Fruit fly (Drosophila melanogaster): Measurements from ENCODE around the gene ACXC.

The ACXC gene

DNA sequence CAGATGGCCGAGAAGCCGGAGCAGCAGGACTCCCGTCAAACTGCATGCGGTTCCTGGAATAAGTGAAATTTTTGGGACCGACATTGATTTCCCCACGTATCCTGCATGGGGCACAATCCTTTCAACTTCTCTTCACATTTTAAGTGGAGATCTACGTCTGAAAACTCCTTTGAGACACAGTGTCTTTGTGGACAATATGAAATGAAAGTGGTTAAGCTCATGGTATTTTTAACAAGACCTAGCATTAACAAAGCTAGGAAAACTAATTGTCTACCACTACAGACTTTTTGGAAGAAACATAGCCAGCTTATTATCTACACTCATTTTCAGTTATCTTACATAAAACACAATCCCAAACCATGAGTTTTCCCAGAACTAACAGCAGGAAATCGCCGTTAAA lies at the start of gene ACXC:
TSS of gene ACXC (plus strand) at position 301 of the 400 bp plus-strand sequence.
- no peak for TF ChIP-seq CG8478 (optimal IDR thresholded peaks at IDR 0.05)
- no peak for TF ChIP-seq CTCF (optimal IDR thresholded peaks at IDR 0.05)

DNA sequence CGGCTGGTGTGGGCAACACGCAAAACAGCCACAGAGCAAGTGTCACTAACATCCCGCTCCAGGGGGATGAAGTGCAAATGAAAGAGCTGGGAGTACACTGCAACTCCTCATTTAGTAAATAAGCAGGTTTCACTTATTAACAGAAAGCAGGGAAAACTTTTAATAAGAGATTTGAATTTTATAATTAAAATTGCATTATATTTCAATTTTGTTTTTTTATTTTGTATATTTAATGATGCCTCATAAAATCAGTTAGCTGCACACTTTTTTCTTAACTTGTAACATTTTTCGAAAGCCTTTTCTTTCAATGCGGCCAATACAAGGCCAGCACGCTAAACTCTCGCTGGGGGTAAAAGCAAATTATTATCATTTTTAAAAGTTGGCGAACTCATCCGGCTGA lies 44.8 kb upstream of the ACXC start:
- TF ChIP-seq CG8478 (optimal IDR thresholded peaks at IDR 0.05), result no peak
- no peak for TF ChIP-seq CTCF (optimal IDR thresholded peaks at IDR 0.05)

dm6 chr2L:12880429-12880828 lies 31.9 kb upstream of the ACXC start:
- TF ChIP-seq CTCF (optimal IDR thresholded peaks at IDR 0.05), result peak; percentile 73 to 75
- TF ChIP-seq CG8478 (optimal IDR thresholded peaks at IDR 0.05), result no peak

DNA sequence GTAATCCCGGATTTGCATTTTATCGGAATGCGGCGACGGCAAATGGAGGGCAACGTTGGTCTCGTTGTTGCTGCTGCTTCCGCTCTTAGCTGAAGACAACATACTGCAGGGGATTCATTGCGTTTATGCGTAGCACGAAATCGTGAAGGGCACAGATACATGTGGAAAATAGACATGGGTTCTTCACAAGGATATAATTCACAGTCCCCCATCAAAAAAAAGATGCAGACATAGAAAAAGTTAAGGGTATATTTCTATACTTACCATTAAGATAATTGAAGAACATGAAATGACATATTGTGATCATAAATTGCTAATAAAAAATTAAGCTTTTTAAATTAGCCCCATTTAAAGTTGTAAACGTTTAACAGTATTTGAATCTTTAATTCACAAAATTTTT lies 20.7 kb upstream of the ACXC start:
- no peak for TF ChIP-seq CTCF (optimal IDR thresholded peaks at IDR 0.05)
- no peak for TF ChIP-seq CG8478 (optimal IDR thresholded peaks at IDR 0.05)

- TF ChIP-seq CG8478 (optimal IDR thresholded peaks at IDR 0.05) (no peak), CTCF (optimal IDR thresholded peaks at IDR 0.05) (no peak)
Observed at dm6 chr2L:12916514-12916913, 4.2 kb downstream of the ACXC start, which contains the start of gene ACXB. Gene ACXB, plus strand, starts transcription at chr2L:12916814.

dm6 chr2L:12920791-12921190 lies 8.5 kb downstream of the ACXC start, which contains the start of gene ACXA:
Gene ACXA, plus strand, starts transcription at chr2L:12921091.
- TF ChIP-seq CTCF (optimal IDR thresholded peaks at IDR 0.05) (no peak), CG8478 (optimal IDR thresholded peaks at IDR 0.05) (no peak)

- TF ChIP-seq CG8478 (optimal IDR thresholded peaks at IDR 0.05), result no peak
Observed at dm6 chr2L:12925311-12925710, 13.0 kb downstream of the ACXC start, which contains the start of gene ACXE. Gene ACXE, plus strand, starts transcription at chr2L:12925611.

dm6 chr2L:12932996-12933395 lies 20.7 kb downstream of the ACXC start:
- TF ChIP-seq CG8478 (optimal IDR thresholded peaks at IDR 0.05) (no peak), CTCF (optimal IDR thresholded peaks at IDR 0.05) (no peak)

- TF ChIP-seq CG8478 (optimal IDR thresholded peaks at IDR 0.05), result no peak
- TF ChIP-seq CTCF (optimal IDR thresholded peaks at IDR 0.05), result no peak
Observed at dm6 chr2L:12950682-12951081, 38.4 kb downstream of the ACXC start.

DNA sequence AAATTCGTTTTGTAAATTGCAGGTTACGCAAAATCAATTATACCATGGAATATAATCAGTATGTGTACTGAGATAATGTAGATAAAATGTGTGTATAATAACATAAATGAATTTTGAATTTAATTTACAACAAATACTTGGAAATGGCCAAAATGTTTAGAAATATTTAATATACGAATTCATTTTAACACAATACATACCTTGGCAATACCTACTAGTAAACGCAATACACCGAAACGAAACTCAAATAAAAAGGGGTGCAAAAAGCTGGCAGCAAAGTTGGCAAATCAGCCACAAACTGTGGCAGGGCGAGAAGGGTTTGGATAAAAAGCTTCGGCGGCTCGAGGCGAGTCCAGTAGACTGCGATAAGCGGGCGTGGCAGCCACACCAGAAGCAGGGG lies 54.0 kb downstream of the ACXC start, which contains the start of gene CG16800:
TSS of gene CG16800 (plus strand) at position 301 of the 400 bp plus-strand sequence.
- no peak for TF ChIP-seq CTCF (optimal IDR thresholded peaks at IDR 0.05)
- TF ChIP-seq CG8478 (optimal IDR thresholded peaks at IDR 0.05), result no peak
